In genomic region chr3L:21918605-21919004, dm6 we compare ENCODE assay signal across 1 fruit fly cellular context.
TF ChIP-seq lines count a peak whose summit lies in the region.

No protein-coding gene starts in this region.

TF ChIP-seq in whole organism, prepupa, 60 proteins besides CTCF, POLR2A, EP300 and RAD21 (continued from another document):
- no peak for TF ChIP-seq CG16779 (tag; optimal IDR thresholded peaks at IDR 0.05; lab: Kevin White, UChicago)
- no peak for TF ChIP-seq CG6808 (GFP tag; optimal IDR thresholded peaks at IDR 0.05; lab: Kevin White, UChicago)
- no peak for TF ChIP-seq achi (GFP tag; optimal IDR thresholded peaks at IDR 0.05; lab: Kevin White, UChicago)
- no peak for TF ChIP-seq CG6854 (GFP tag; optimal IDR thresholded peaks at IDR 0.05; lab: Kevin White, UChicago)
- TF ChIP-seq CG4318 (GFP tag; optimal IDR thresholded peaks at IDR 0.05; lab: Kevin White, UChicago): no peak
- TF ChIP-seq Met (GFP tag; optimal IDR thresholded peaks at IDR 0.05; lab: Kevin White, UChicago): no peak
- TF ChIP-seq dsx (GFP tag; optimal IDR thresholded peaks at IDR 0.05; lab: Kevin White, UChicago; ENCODE audit: poor library complexity, severe bottlenecking): peak; percentile 25
- TF ChIP-seq topi (GFP tag; optimal IDR thresholded peaks at IDR 0.05; lab: Kevin White, UChicago): peak; percentile 10
- TF ChIP-seq Ets21C (GFP tag; optimal IDR thresholded peaks at IDR 0.05; lab: Kevin White, UChicago): no peak
- TF ChIP-seq Eip78C (GFP tag; lab: Kevin White, UChicago): no peak
- TF ChIP-seq Blimp-1 (GFP tag; optimal IDR thresholded peaks at IDR 0.05; lab: Kevin White, UChicago): no peak
- TF ChIP-seq Eip75B (GFP tag; optimal IDR thresholded peaks at IDR 0.05; lab: Kevin White, UChicago): peak; percentile 67
- TF ChIP-seq CG10631 (GFP tag; optimal IDR thresholded peaks at IDR 0.05; lab: Kevin White, UChicago): peak; percentile 53
- peak; percentile 46 for TF ChIP-seq svp (GFP tag; lab: Kevin White, UChicago)
